Worm (Caenorhabditis elegans): ENCODE data around the gene ZK899.2.

ce11 chrX:9405922-9406321 is 45.9 kb downstream of the ZK899.2 start:
- TF ChIP-seq lin-15B (tag; optimal IDR thresholded peaks at IDR 0.05) = no peak
- TF ChIP-seq nhr-28 (tag; optimal IDR thresholded peaks at IDR 0.05) = no peak
- TF ChIP-seq jun-1 (tag; optimal IDR thresholded peaks at IDR 0.05) = no peak
- no peak for TF ChIP-seq pqm-1 (tag; optimal IDR thresholded peaks at IDR 0.05)
- TF ChIP-seq unc-62 (GFP tag; optimal IDR thresholded peaks at IDR 0.05) = no peak

Data from whole organism, L3 larva.